Fruit fly (Drosophila melanogaster) whole organism, prepupa: ENCODE results near the gene Oatp26F.
A peak's percentile ranks its signal among the peaks of the same experiment; 100 is the strongest.

Experiments
- Blimp-1 ChIP-seq: fragments of 200-800 bp; sonication (Bioruptor generic); optimal IDR thresholded peaks from 3 replicates; lab custom pipeline; 2017; ENCODE audit warnings: missing biosample characterization, missing genetic modification characterization, mild to moderate bottlenecking, moderate library complexity, missing genetic modification reagents
- CG10631 ChIP-seq: fragments of 200-800 bp; sonication (Bioruptor generic); optimal IDR thresholded peaks from 2 replicates; lab custom pipeline; 2016; ENCODE audit warnings: missing biosample characterization, missing genetic modification characterization
- CG10669 ChIP-seq: fragments of 200-800 bp; sonication (Bioruptor generic); optimal IDR thresholded peaks from 3 replicates; lab custom pipeline; 2018; ENCODE audit warnings: missing biosample characterization, mild to moderate bottlenecking, missing genetic modification characterization, moderate library complexity
- CG11294 ChIP-seq: fragments of 200-800 bp; sonication (Bioruptor generic); IDR thresholded peaks from 2 replicates; pipeline ENCODE4 v1.3.6; 2022; ENCODE audit warnings: missing biosample characterization, missing genetic modification characterization
- CG1621 ChIP-seq: fragments of 200-800 bp; sonication (Bioruptor generic); optimal IDR thresholded peaks from 3 replicates; lab custom pipeline; 2018; ENCODE audit warnings: missing biosample characterization, mild to moderate bottlenecking, missing genetic modification characterization
- CG16779 ChIP-seq: fragments of 200-800 bp; sonication (Bioruptor generic); optimal IDR thresholded peaks from 3 replicates; lab custom pipeline; 2017; ENCODE audit warnings: missing biosample characterization, mild to moderate bottlenecking, missing genetic modification characterization
- CG3032 ChIP-seq: fragments of 200-800 bp; optimal IDR thresholded peaks from 2 replicates; lab custom pipeline; 2019; ENCODE audit warnings: missing biosample characterization, mild to moderate bottlenecking, missing genetic modification characterization, moderate library complexity
- CG31627 ChIP-seq: fragments of 200-800 bp; sonication (Bioruptor generic); optimal IDR thresholded peaks from 3 replicates; lab custom pipeline; 2016; ENCODE audit warnings: missing biosample characterization, missing genetic modification characterization
- CG34406 ChIP-seq: fragments of 200-800 bp; sonication (Bioruptor generic); optimal IDR thresholded peaks from 3 replicates; lab custom pipeline; 2016; ENCODE audit warnings: missing biosample characterization, missing genetic modification characterization
- CG3919 ChIP-seq: fragments of 200-800 bp; sonication (Bioruptor generic); optimal IDR thresholded peaks from 3 replicates; lab custom pipeline; 2016; ENCODE audit warnings: missing biosample characterization, missing genetic modification characterization
- CG6163 ChIP-seq: fragments of 200-800 bp; sonication (Bioruptor generic); IDR thresholded peaks from 3 replicates; pipeline ENCODE4 v1.3.6; 2022; ENCODE audit warnings: missing biosample characterization, missing genetic modification characterization
- CG6276 ChIP-seq: fragments of 200-800 bp; sonication (Bioruptor generic); optimal IDR thresholded peaks from 2 replicates; lab custom pipeline; 2017; ENCODE audit warnings: missing biosample characterization, mild to moderate bottlenecking, missing genetic modification characterization
- CG6792 ChIP-seq: fragments of 200-800 bp; sonication (Bioruptor generic); optimal IDR thresholded peaks from 3 replicates; lab custom pipeline; 2016; ENCODE audit warnings: missing biosample characterization, missing genetic modification characterization
- CG6808 ChIP-seq: fragments of 200-800 bp; sonication (Bioruptor generic); optimal IDR thresholded peaks from 3 replicates; lab custom pipeline; 2017; ENCODE audit warnings: missing biosample characterization, missing genetic modification characterization, mild to moderate bottlenecking, moderate library complexity, missing genetic modification reagents
- CG7368 ChIP-seq: fragments of 200-800 bp; sonication (Bioruptor generic); optimal IDR thresholded peaks from 3 replicates; lab custom pipeline; 2016; ENCODE audit warnings: missing biosample characterization, missing genetic modification characterization
- CG8119 ChIP-seq: fragments of 200-800 bp; sonication (Bioruptor generic); IDR thresholded peaks from 3 replicates; pipeline ENCODE4 v1.3.6; 2022; ENCODE audit warnings: missing biosample characterization, missing genetic modification characterization
- CG8319 ChIP-seq: fragments of 200-800 bp; sonication (Bioruptor generic); optimal IDR thresholded peaks from 3 replicates; lab custom pipeline; 2016; ENCODE audit warnings: missing biosample characterization, missing genetic modification characterization
- CG8632 ChIP-seq: fragments of 200-800 bp; sonication (Bioruptor generic); optimal IDR thresholded peaks from 3 replicates; lab custom pipeline; 2016; ENCODE audit warnings: missing biosample characterization, missing genetic modification characterization
- CG9139 ChIP-seq: fragments of 200-800 bp; sonication (Bioruptor generic); optimal IDR thresholded peaks from 3 replicates; lab custom pipeline; 2017; ENCODE audit warnings: missing biosample characterization, mild to moderate bottlenecking, missing genetic modification characterization
- Eip78C ChIP-seq: fragments of 200-800 bp; sonication (Bioruptor generic); peaks from one replicate; lab custom pipeline; 2016; ENCODE audit warnings: missing biosample characterization, missing genetic modification characterization
- Eip93F ChIP-seq: fragments of 200-800 bp; sonication (Bioruptor generic); optimal IDR thresholded peaks from 2 replicates; lab custom pipeline; 2016; ENCODE audit warnings: missing biosample characterization, mild to moderate bottlenecking, missing genetic modification characterization
- Ets21C ChIP-seq: fragments of 200-800 bp; sonication (Bioruptor generic); optimal IDR thresholded peaks from 3 replicates; lab custom pipeline; 2016; ENCODE audit warnings: missing biosample characterization, missing genetic modification characterization
- Ets96B ChIP-seq: fragments of 200-800 bp; optimal IDR thresholded peaks from 2 replicates; lab custom pipeline; 2019; ENCODE audit warnings: missing biosample characterization, mild to moderate bottlenecking, missing genetic modification characterization, moderate library complexity
- Gug ChIP-seq: fragments of 200-800 bp; sonication (Bioruptor generic); IDR thresholded peaks from 2 replicates; pipeline ENCODE4 v1.3.6; 2022; ENCODE audit warnings: missing biosample characterization, missing genetic modification characterization
- Hr39 ChIP-seq: fragments of 200-800 bp; sonication (Bioruptor generic); optimal IDR thresholded peaks from 2 replicates; lab custom pipeline; 2016; ENCODE audit warnings: missing biosample characterization, missing genetic modification characterization
- Hr4 ChIP-seq: fragments of 200-800 bp; sonication (Bioruptor generic); optimal IDR thresholded peaks from 3 replicates; lab custom pipeline; 2016; ENCODE audit warnings: missing biosample characterization, missing genetic modification characterization
- Lpt ChIP-seq: fragments of 200-800 bp; sonication (Bioruptor generic); optimal IDR thresholded peaks from 3 replicates; lab custom pipeline; 2016; ENCODE audit warnings: missing biosample characterization, missing genetic modification characterization
- Met ChIP-seq: fragments of 200-800 bp; sonication (Bioruptor generic); optimal IDR thresholded peaks from 3 replicates; lab custom pipeline; 2016; ENCODE audit warnings: missing biosample characterization, missing genetic modification characterization
- OdsH ChIP-seq: fragments of 200-800 bp; sonication (Bioruptor generic); optimal IDR thresholded peaks from 3 replicates; lab custom pipeline; 2016; ENCODE audit warnings: missing biosample characterization, missing genetic modification characterization
- Smox ChIP-seq: fragments of 200-800 bp; sonication (Bioruptor generic); optimal IDR thresholded peaks from 3 replicates; lab custom pipeline; 2016; ENCODE audit warnings: missing biosample characterization, missing genetic modification characterization
- Sox102F ChIP-seq: fragments of 200-800 bp; sonication (Bioruptor generic); optimal IDR thresholded peaks from 2 replicates; lab custom pipeline; 2016; ENCODE audit warnings: missing biosample characterization, mild to moderate bottlenecking, missing genetic modification characterization
- Sox14 ChIP-seq: fragments of 200-800 bp; sonication (Bioruptor generic); optimal IDR thresholded peaks from 3 replicates; lab custom pipeline; 2016; ENCODE audit warnings: missing biosample characterization, missing genetic modification characterization
- achi ChIP-seq: fragments of 200-800 bp; sonication (Bioruptor generic); optimal IDR thresholded peaks from 3 replicates; lab custom pipeline; 2016; ENCODE audit warnings: missing biosample characterization, missing genetic modification characterization
- cyc ChIP-seq: fragments of 200-800 bp; sonication (Bioruptor generic); optimal IDR thresholded peaks from 3 replicates; lab custom pipeline; 2016; ENCODE audit warnings: missing biosample characterization, missing genetic modification characterization
- dac ChIP-seq: fragments of 200-800 bp; sonication (Bioruptor generic); optimal IDR thresholded peaks from 2 replicates; lab custom pipeline; 2017; ENCODE audit warnings: missing biosample characterization, mild to moderate bottlenecking, missing genetic modification characterization
- eg ChIP-seq: fragments of 200-800 bp; sonication (Bioruptor generic); IDR thresholded peaks from 3 replicates; pipeline ENCODE4 v1.3.6; 2022; ENCODE audit warnings: missing biosample characterization, missing genetic modification characterization
- esn ChIP-seq: fragments of 200-800 bp; sonication (Bioruptor generic); optimal IDR thresholded peaks from 2 replicates; lab custom pipeline; 2016; ENCODE audit warnings: missing biosample characterization, mild to moderate bottlenecking, missing genetic modification characterization, moderate library complexity
- fd59A ChIP-seq: fragments of 200-800 bp; sonication (Bioruptor generic); optimal IDR thresholded peaks from 2 replicates; lab custom pipeline; 2017; ENCODE audit warnings: missing biosample characterization, mild to moderate bottlenecking, missing genetic modification characterization, missing genetic modification reagents
- lz ChIP-seq: fragments of 200-800 bp; sonication (Bioruptor generic); optimal IDR thresholded peaks from 3 replicates; lab custom pipeline; 2016; ENCODE audit warnings: missing biosample characterization, missing genetic modification characterization
- net ChIP-seq: fragments of 200-800 bp; sonication (Bioruptor generic); optimal IDR thresholded peaks from 3 replicates; lab custom pipeline; 2016; ENCODE audit warnings: missing biosample characterization, missing genetic modification characterization
- pdm3 ChIP-seq: fragments of 200-800 bp; sonication (Bioruptor generic); optimal IDR thresholded peaks from 3 replicates; lab custom pipeline; 2016; ENCODE audit warnings: missing biosample characterization, missing genetic modification characterization
- salr ChIP-seq, 2 experiments: fragments of 200-800 bp; sonication (Bioruptor generic); optimal IDR thresholded peaks; 3 replicates each; lab custom pipeline; 2016 to 2018; ENCODE audit warnings: missing biosample characterization in 2 of 2, missing genetic modification characterization in 2 of 2, mild to moderate bottlenecking in 1 of 2
- svp ChIP-seq: fragments of 200-800 bp; sonication (Bioruptor generic); peaks from one replicate; lab custom pipeline; 2016; ENCODE audit warnings: missing biosample characterization, missing genetic modification characterization
- vri ChIP-seq: fragments of 200-800 bp; sonication (Bioruptor generic); optimal IDR thresholded peaks from 3 replicates; lab custom pipeline; 2016; ENCODE audit warnings: missing biosample characterization, mild to moderate bottlenecking, missing genetic modification characterization

Gene Oatp26F

DNA sequence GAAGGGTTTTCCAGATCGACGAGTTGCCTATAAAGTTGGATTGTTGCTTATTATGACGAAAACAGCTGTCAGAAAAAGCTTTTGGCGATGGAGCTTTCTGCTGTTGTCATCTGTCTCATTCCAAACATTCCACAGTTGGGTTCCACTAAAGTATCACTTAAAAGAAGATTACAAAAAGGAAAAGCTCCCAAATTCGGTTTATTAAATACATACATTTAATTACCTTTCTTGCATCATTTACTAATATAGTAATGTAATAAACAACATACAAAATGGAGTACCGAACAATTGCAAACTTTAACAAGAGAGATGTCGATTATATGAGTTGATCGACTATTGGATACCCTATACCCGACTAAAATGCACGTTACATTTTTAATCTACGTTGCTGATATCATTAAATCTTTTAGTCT, 24.1 kb upstream of the Oatp26F start, which contains the start of gene CG31633:
Gene CG31633, minus strand, starts transcription at position 58 of the 413 bp plus-strand sequence.
- TF ChIP-seq achi (GFP tag; lab: Kevin White, UChicago) = peak; percentile 92
- TF ChIP-seq OdsH = no peak

DNA sequence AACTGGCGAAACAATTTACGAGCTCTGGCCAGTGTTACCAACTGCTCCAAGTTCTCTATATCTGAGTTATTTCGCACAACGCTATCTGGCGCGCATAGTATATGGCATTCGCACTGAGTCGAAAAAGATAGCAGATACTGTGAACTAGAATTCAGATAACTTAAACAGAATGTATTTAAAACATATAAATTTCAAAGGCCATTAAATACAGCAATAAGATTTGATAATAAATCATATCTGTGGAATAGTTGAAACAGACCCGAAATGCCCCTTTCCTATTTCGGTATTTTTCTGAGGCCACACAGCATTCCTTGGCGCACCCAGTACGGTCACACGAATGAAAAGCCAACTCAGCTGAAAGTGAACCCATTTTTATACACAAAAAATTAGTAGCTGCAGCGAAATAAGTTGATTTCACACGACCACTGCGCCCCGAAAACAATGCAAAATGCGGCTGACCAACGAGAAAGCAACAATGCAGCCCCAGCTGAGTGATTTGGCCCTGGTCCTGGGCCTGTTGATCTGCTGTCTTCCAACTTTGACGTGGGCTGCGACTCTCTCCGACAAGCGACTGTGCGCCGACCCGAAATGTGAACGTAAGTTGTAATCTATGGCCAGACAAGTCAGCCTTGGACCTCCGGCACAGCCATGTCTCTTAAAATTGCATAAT, 17.0 kb upstream of the Oatp26F start, which contains the start of the genes CG31635 and Tango1:
Gene CG31635, minus strand, starts transcription at position 30 of the 670 bp plus-strand sequence.
Gene Tango1, plus strand, starts transcription at position 304 of the 670 bp plus-strand sequence.
- TF ChIP-seq CG9139 = no peak
- TF ChIP-seq svp (GFP tag; lab: Kevin White, UChicago) = peak; percentile 83
- peak; percentile 39; the same call in 1 of the 3 replicates for TF ChIP-seq CG6163 (GFP tag; lab: Robert Waterston, UW)
- TF ChIP-seq lz (GFP tag; lab: Kevin White, UChicago) = peak; percentile 34
- TF ChIP-seq vri = peak; percentile 20
- TF ChIP-seq CG31627 (GFP tag; lab: Kevin White, UChicago) = peak; percentile 48
- peak; percentile 22 for TF ChIP-seq CG3032
- TF ChIP-seq esn (GFP tag; lab: Kevin White, UChicago) = peak; percentile 11
- peak; percentile 21; the same call in 1 of the 2 replicates for TF ChIP-seq Gug (GFP tag; lab: Robert Waterston, UW)
- TF ChIP-seq CG10669 (GFP tag; lab: Kevin White, UChicago) = no peak
- peak; percentile 48 for TF ChIP-seq Blimp-1 (GFP tag; lab: Kevin White, UChicago)
- TF ChIP-seq eg (GFP tag; lab: Robert Waterston, UW) = 0 out of 3 replicates have a peak, but pooled peaks have one; percentile 22
- TF ChIP-seq Sox14 (GFP tag; lab: Kevin White, UChicago) = peak; percentile 51
- TF ChIP-seq cyc (GFP tag; lab: Kevin White, UChicago) = peak; percentile 53
- no peak for TF ChIP-seq Hr39 (GFP tag; lab: Kevin White, UChicago)

DNA sequence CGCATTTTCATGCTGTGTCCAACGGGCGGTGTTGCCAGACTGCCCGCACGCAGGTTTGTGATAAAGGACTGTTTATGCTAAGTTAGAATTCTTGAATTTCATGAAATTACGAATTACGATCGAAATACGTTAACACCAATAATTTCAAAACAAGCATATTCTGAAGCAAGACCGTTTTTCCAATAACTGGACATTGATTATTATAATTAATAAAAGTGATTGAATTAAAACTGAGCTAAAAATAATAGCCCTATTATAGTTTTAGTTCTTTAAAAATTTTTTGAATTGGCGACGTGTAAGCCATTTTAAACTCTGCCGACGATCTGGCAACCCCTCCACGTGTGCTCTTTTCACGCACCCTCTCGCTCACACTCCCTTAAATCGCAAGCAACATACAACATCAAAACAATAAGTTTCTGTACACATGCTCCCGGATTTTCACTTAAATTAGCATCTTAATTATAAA, 16.0 kb upstream of the Oatp26F start:
- TF ChIP-seq Eip78C (peak; percentile 98), OdsH (peak; percentile 97), achi (GFP tag; lab: Kevin White, UChicago) (peak; percentile 95), svp (GFP tag; lab: Kevin White, UChicago) (peak; percentile 97), Hr4 (peak; percentile 98), CG8632 (peak; percentile 91), lz (GFP tag; lab: Kevin White, UChicago) (peak; percentile 95), CG34406 (peak; percentile 92), Smox (GFP tag; lab: Kevin White, UChicago) (no peak), Gug (GFP tag; lab: Robert Waterston, UW) (peak; percentile 95), Met (no peak), CG11294 (GFP tag; lab: Robert Waterston, UW) (peak; percentile 91), CG8119 (GFP tag; lab: Robert Waterston, UW) (peak; percentile 97), Ets96B (tag; lab: Kevin White, UChicago) (peak; percentile 93), CG6792 (GFP tag; lab: Kevin White, UChicago) (peak; percentile 90), Hr39 (GFP tag; lab: Kevin White, UChicago) (peak; percentile 91), CG1621 (tag; lab: Kevin White, UChicago) (peak; percentile 89), fd59A (GFP tag; lab: Kevin White, UChicago) (peak; percentile 91), salr (GFP tag; optimal IDR thresholded peaks at IDR 0.05; lab: Kevin White, UChicago) (peak; percentile 81 to 97), CG3919 (GFP tag; lab: Kevin White, UChicago) (peak; percentile 94), Sox14 (GFP tag; lab: Kevin White, UChicago) (peak; percentile 96), Sox102F (GFP tag; lab: Kevin White, UChicago) (no peak), cyc (GFP tag; lab: Kevin White, UChicago) (peak; percentile 92), CG6276 (no peak), Lpt (GFP tag; lab: Kevin White, UChicago) (peak; percentile 94), Eip93F (GFP tag; lab: Kevin White, UChicago) (peak; percentile 80), CG16779 (peak; percentile 88), Ets21C (GFP tag; lab: Kevin White, UChicago) (peak; percentile 90), CG6163 (GFP tag; lab: Robert Waterston, UW) (peak; percentile 93), CG31627 (GFP tag; lab: Kevin White, UChicago) (peak; percentile 94), net (GFP tag; lab: Kevin White, UChicago) (peak; percentile 94), CG6808 (GFP tag; lab: Kevin White, UChicago) (peak; percentile 90), vri (peak; percentile 78), dac (GFP tag; lab: Kevin White, UChicago) (peak; percentile 95), eg (GFP tag; lab: Robert Waterston, UW) (peak; percentile 96), CG10631 (peak; percentile 97), Blimp-1 (GFP tag; lab: Kevin White, UChicago) (peak; percentile 73), CG7368 (peak; percentile 90), CG8319 (GFP tag; lab: Kevin White, UChicago) (peak; percentile 89), pdm3 (GFP tag; lab: Kevin White, UChicago) (no peak)
